Worm (Caenorhabditis elegans): ENCODE measurements around the gene wht-2.

wht-2 gene

DNA sequence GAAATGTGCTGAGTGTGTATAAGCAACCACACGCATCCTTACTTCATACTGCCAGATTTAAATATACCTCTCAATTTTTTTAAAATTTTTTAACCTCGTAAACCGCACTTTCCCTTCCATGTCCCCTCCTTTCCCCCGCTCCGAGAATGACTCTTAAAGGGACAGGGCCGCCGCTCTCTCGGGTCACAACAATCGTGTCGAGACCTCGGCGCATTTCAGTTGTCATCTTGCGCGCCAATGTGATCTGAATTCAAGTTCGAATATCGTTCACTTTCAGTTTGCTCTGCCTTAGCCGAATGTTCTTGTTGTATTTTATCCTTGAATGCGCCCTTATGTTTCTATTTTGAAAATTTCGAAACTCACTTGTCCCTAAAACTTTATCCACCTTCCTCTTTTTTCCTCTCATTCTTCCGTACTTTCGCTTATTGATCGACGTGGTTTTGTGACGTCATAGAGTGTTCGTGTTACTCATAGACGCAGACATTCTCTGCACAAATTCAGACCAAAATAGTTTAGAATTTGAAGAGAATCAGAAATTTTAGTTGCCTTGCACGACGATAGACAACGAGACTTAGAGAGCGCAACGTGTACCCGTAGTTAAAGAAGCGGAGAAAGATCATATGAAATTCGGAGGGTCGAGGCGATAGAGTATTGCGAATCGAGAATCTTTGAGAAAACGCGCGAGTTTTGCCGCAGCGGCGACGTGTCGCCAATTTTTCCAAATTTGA, 52.2 kb downstream of the wht-2 start (continued):
- TF ChIP-seq lin-35 (GFP tag; optimal IDR thresholded peaks at IDR 0.05) = peak in 1 of 3 experiments; percentile 60
- no peak for TF ChIP-seq fkh-3 (tag; optimal IDR thresholded peaks at IDR 0.05)
- no peak for TF ChIP-seq him-1 (tag; optimal IDR thresholded peaks at IDR 0.05)
- TF ChIP-seq K11D2.4 (GFP tag; IDR thresholded peaks at IDR 0.05) = no peak
- TF ChIP-seq zim-3 (tag; optimal IDR thresholded peaks at IDR 0.05) = no peak
- no peak for TF ChIP-seq B0019.2 (GFP tag; conservative IDR thresholded peaks at IDR 0.05)
- no peak for TF ChIP-seq hlh-12 (tag; optimal IDR thresholded peaks at IDR 0.05)
- TF ChIP-seq hlh-26 (GFP tag; conservative IDR thresholded peaks at IDR 0.05) = no peak
- no peak for TF ChIP-seq ekl-4 (GFP tag; IDR thresholded peaks at IDR 0.05)
- TF ChIP-seq pbrm-1 (GFP tag; IDR thresholded peaks at IDR 0.05) = no peak
- no peak for TF ChIP-seq nfya-2 (GFP tag; IDR thresholded peaks at IDR 0.05)
- no peak for TF ChIP-seq nhr-120 (GFP tag; IDR thresholded peaks at IDR 0.05)
- no peak for TF ChIP-seq snpc-1.1 (tag; optimal IDR thresholded peaks at IDR 0.05; ENCODE audit: insufficient read depth)
- 0 out of 2 replicates have a peak, but pooled peaks have one; percentile 48 for TF ChIP-seq hsf-1 (GFP tag; IDR thresholded peaks at IDR 0.05)
- no peak for TF ChIP-seq hmg-20 (GFP tag; IDR thresholded peaks at IDR 0.05)
- TF ChIP-seq Y67H2A.10 (GFP tag; conservative IDR thresholded peaks at IDR 0.05) = no peak
- no peak for TF ChIP-seq F57C9.4 (tag; optimal IDR thresholded peaks at IDR 0.05)
- TF ChIP-seq ceh-58 (GFP tag; IDR thresholded peaks at IDR 0.05) = no peak
- no peak for TF ChIP-seq unc-62 (GFP tag; optimal IDR thresholded peaks at IDR 0.05)
- peak; percentile 29; the same call in 1 of the 2 replicates for TF ChIP-seq dox-1 (GFP tag; IDR thresholded peaks at IDR 0.05)
- TF ChIP-seq madf-10 (tag; optimal IDR thresholded peaks at IDR 0.05) = peak; percentile 73
- TF ChIP-seq sea-2 (GFP tag; IDR thresholded peaks at IDR 0.05) = no peak
- no peak for TF ChIP-seq mes-4 (tag; optimal IDR thresholded peaks at IDR 0.05)
- TF ChIP-seq ets-4 (GFP tag; optimal IDR thresholded peaks at IDR 0.05) = no peak
- no peak for TF ChIP-seq F22D6.2 (tag; optimal IDR thresholded peaks at IDR 0.05)
- TF ChIP-seq lsy-27 (tag; optimal IDR thresholded peaks at IDR 0.05; ENCODE audit: borderline replicate concordance, insufficient read depth) = no peak
- no peak for TF ChIP-seq pha-4 (tag; optimal IDR thresholded peaks at IDR 0.05)
- 0 out of 2 replicates have a peak, but pooled peaks have one; percentile 60 for TF ChIP-seq F37B4.10 (GFP tag; IDR thresholded peaks at IDR 0.05)
- TF ChIP-seq F39B2.1 (GFP tag; IDR thresholded peaks at IDR 0.05) = no peak
- TF ChIP-seq D2030.7 (GFP tag; IDR thresholded peaks at IDR 0.05) = no peak
- TF ChIP-seq C06A6.2 (GFP tag; conservative IDR thresholded peaks at IDR 0.05) = no peak
- no peak for TF ChIP-seq repo-1 (tag; optimal IDR thresholded peaks at IDR 0.05)
- TF ChIP-seq madf-6 (GFP tag; IDR thresholded peaks at IDR 0.05) = peak; percentile 80
- peak; percentile 87 for TF ChIP-seq atf-7 (tag; optimal IDR thresholded peaks at IDR 0.05)
- no peak for TF ChIP-seq ceh-100 (GFP tag; IDR thresholded peaks at IDR 0.05)
- no peak for TF ChIP-seq T07F8.4 (tag; optimal IDR thresholded peaks at IDR 0.05)
- peak; percentile 38 for TF ChIP-seq xnd-1 (tag; optimal IDR thresholded peaks at IDR 0.05)
- no peak for TF ChIP-seq ceh-79 (tag; optimal IDR thresholded peaks at IDR 0.05)
- TF ChIP-seq somi-1 (GFP tag; optimal IDR thresholded peaks at IDR 0.05) = peak; percentile 29
- TF ChIP-seq lag-1 (GFP tag; IDR thresholded peaks at IDR 0.05) = no peak
- TF ChIP-seq Y53G8AR.9 (GFP tag; conservative IDR thresholded peaks at IDR 0.05) = no peak; the same call in 1 of the 2 replicates
- TF ChIP-seq nhr-80 (tag; optimal IDR thresholded peaks at IDR 0.05) = peak; percentile 20
- peak; percentile 36 for TF ChIP-seq athp-1 (tag; optimal IDR thresholded peaks at IDR 0.05)
- TF ChIP-seq lin-26 (GFP tag; IDR thresholded peaks at IDR 0.05) = peak; percentile 62; the same call in 1 of the 2 replicates
- TF ChIP-seq ztf-22 (GFP tag; optimal IDR thresholded peaks at IDR 0.05) = no peak
- no peak for TF ChIP-seq ztf-3 (GFP tag; optimal IDR thresholded peaks at IDR 0.05)
- no peak for TF ChIP-seq nfya-1 (tag; optimal IDR thresholded peaks at IDR 0.05; ENCODE audit: borderline replicate concordance, insufficient read depth)
- TF ChIP-seq chd-7 (tag; optimal IDR thresholded peaks at IDR 0.05) = no peak
